Worm (Caenorhabditis elegans) whole organism, L1 larva: ENCODE results near the gene cyn-17.
"Not testable (repeated sequence)": the region's sequence is repeated elsewhere in the genome, so short reads cannot be mapped to it uniquely, and the experiment has no call there.

Experiments
- Y116A8C.19 ChIP-seq: sonication (generic microtip); optimal IDR thresholded peaks from 2 replicates; lab custom pipeline; 2016; ENCODE audit warnings: missing compliant biosample characterization, missing genetic modification characterization, borderline replicate concordance
- dpl-1 ChIP-seq, 3 experiments: fragments of 150-350 bp in 2 of 3; sonication (generic microtip) in 1 of 3; optimal IDR thresholded peaks; 2 replicates each; lab custom pipeline; 2014 to 2017; ENCODE audit warnings: missing biosample characterization in 3 of 3, missing genetic modification characterization in 3 of 3, missing genetic modification reagents in 3 of 3
- fkh-10 ChIP-seq: sonication (generic microtip); optimal IDR thresholded peaks from 2 replicates; lab custom pipeline; 2017; ENCODE audit warnings: missing biosample characterization, missing genetic modification reagents, missing genetic modification characterization
- fos-1 ChIP-seq: fragments of 150-350 bp; optimal IDR thresholded peaks from 2 replicates; lab custom pipeline; 2014; ENCODE audit warnings: missing biosample characterization, missing genetic modification characterization
- lir-3 ChIP-seq: sonication (generic microtip); optimal IDR thresholded peaks from 2 replicates; lab custom pipeline; 2016; ENCODE audit warnings: mild to moderate bottlenecking, missing genetic modification characterization, moderate library complexity, missing compliant biosample characterization; ENCODE audit not compliant: poor library complexity
- pag-3 ChIP-seq: sonication (generic microtip); optimal IDR thresholded peaks from 2 replicates; lab custom pipeline; 2017; ENCODE audit warnings: missing genetic modification characterization, mild to moderate bottlenecking, missing compliant biosample characterization, antibody characterized with exemption, borderline replicate concordance; ENCODE audit not compliant: insufficient read depth

DNA sequence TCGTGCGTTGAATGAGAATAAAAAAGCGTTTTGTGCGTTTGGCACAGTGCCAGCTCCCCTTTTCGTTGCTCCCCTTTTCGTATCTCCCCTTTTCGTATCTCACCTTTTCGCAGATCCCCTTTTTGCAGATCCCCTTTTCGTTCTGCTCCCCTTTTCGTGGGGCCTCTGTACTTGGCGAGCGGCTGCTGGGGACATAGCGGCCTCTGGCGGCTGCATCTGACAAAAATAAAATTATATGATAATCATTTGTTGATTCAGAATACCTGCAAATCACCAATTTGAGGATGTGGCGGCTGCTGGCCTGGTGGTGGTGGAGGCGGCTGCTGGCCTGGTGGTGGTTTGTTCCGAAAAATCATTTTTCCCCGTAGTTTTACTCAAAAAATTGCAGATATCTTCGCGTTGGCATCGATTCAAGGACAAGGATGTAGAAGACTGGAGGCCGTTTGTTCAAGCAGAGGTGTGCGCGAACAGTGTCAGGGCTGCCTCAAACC lies 44.2 kb upstream of the cyn-17 start, which contains the start of gene K09H11.11:
- TF ChIP-seq fos-1; fkh-10; lir-3 (tag; lab: Kevin White, UChicago); dpl-1 (GFP tag; optimal IDR thresholded peaks at IDR 0.05; lab: Kevin White, UChicago); Y116A8C.19; pag-3 (tag; lab: Kevin White, UChicago): not testable (repeated sequence)
